Worm (Caenorhabditis elegans): ENCODE data around the gene fbxa-112.
A peak's percentile ranks its signal among the peaks of the same experiment; 100 is the strongest.
"Not testable (repeated sequence)": the region's sequence is repeated elsewhere in the genome, so short reads cannot be mapped to it uniquely, and the experiment has no call there.

fbxa-112 gene

ce11 chrV:16948011-16948410 lies at the start of gene fbxa-112:
Gene fbxa-112 (minus strand): TSS chrV:16948111.
- not testable (repeated sequence) for TF ChIP-seq mdl-1, pqm-1, ceh-28 (tag; optimal IDR thresholded peaks at IDR 0.05)

ce11 chrV:16992383-16992782 lies 44.5 kb upstream of the fbxa-112 start:
- no peak for TF ChIP-seq mes-2 (tag; optimal IDR thresholded peaks at IDR 0.05; ENCODE audit: poor library complexity, severe bottlenecking)
- TF ChIP-seq set-16 (GFP tag; IDR thresholded peaks at IDR 0.05), result peak; percentile 64

DNA sequence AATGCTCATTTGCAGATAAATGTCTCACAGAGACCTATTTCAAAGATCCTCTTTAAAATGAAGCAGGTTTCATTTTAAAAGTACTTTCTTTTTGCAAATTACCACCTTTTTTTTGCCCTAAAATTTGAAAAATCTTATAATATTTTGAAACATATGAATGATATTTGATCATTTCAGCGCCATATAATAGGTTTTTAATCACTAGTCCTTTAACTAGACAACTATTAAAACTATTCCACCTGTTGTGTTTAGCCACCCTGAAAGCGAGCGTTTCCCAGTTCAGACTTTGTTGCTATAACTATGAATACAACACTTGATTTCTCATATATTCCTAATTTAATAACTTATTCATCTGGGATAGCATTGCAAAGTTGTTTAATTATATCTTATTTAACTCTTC lies 43.8 kb upstream of the fbxa-112 start, which contains the start of gene srz-95:
Gene srz-95, plus strand, starts transcription at position 301 of the 400 bp plus-strand sequence.
- TF ChIP-seq lin-13 (GFP tag; optimal IDR thresholded peaks at IDR 0.05) (no peak), unc-130 (GFP tag; optimal IDR thresholded peaks at IDR 0.05) (no peak), pqm-1 (tag; optimal IDR thresholded peaks at IDR 0.05) (no peak), nhr-41 (GFP tag; IDR thresholded peaks at IDR 0.05) (no peak), dve-1 (tag; optimal IDR thresholded peaks at IDR 0.05; ENCODE audit: insufficient read depth) (no peak), attf-4 (tag; optimal IDR thresholded peaks at IDR 0.05) (no peak), ZK337.2 (GFP tag; IDR thresholded peaks at IDR 0.05) (no peak), zag-1 (tag; optimal IDR thresholded peaks at IDR 0.05) (no peak), ceh-20 (GFP tag; IDR thresholded peaks at IDR 0.05) (no peak), spr-3 (GFP tag; optimal IDR thresholded peaks at IDR 0.05) (no peak), gei-8 (GFP tag; optimal IDR thresholded peaks at IDR 0.05) (no peak), dmd-6 (GFP tag; IDR thresholded peaks at IDR 0.05) (no peak), nhr-76 (tag; optimal IDR thresholded peaks at IDR 0.05) (no peak), Y5F2A.4 (GFP tag; optimal IDR thresholded peaks at IDR 0.05) (no peak), cey-2 (tag; optimal IDR thresholded peaks at IDR 0.05; ENCODE audit: borderline replicate concordance, insufficient read depth) (no peak), madf-5 (GFP tag; IDR thresholded peaks at IDR 0.05) (no peak)

DNA sequence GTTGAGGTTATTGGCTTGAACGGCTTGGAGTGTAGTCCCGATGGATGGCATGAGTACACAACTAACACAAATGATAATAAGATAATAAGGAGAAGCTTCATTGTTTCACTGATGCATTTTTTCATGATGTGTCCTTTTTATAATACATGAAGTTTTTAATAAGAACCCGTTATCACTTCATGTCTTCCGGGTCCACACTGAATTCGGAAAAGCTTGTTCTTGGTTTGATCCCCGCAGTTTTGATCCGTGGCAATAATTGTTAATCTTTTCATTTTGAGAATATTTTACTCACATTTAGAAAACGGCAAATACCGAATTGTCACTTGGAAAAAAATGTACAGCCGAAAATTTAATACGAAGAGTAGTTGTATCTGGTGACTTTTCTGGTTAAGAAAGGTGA lies 40.7 kb upstream of the fbxa-112 start, which contains the start of gene Y102A5C.27:
Gene Y102A5C.27, minus strand, starts transcription at position 101 of the 400 bp plus-strand sequence.
- TF ChIP-seq ztf-11 (tag; optimal IDR thresholded peaks at IDR 0.05) (no peak), set-16 (GFP tag; IDR thresholded peaks at IDR 0.05) (no peak), ZK337.2 (GFP tag; IDR thresholded peaks at IDR 0.05) (no peak), attf-4 (tag; optimal IDR thresholded peaks at IDR 0.05) (no peak), nhr-48 (tag; optimal IDR thresholded peaks at IDR 0.05) (no peak), unc-62 (GFP tag; optimal IDR thresholded peaks at IDR 0.05 in 1 of 2) (no peak), unc-62 (tag; optimal IDR thresholded peaks at IDR 0.05) (no peak), lin-15B (tag; optimal IDR thresholded peaks at IDR 0.05) (no peak), mep-1 (tag; optimal IDR thresholded peaks at IDR 0.05) (no peak), unc-39 (tag; optimal IDR thresholded peaks at IDR 0.05) (no peak), lin-39 (tag; optimal IDR thresholded peaks at IDR 0.05) (no peak)

DNA sequence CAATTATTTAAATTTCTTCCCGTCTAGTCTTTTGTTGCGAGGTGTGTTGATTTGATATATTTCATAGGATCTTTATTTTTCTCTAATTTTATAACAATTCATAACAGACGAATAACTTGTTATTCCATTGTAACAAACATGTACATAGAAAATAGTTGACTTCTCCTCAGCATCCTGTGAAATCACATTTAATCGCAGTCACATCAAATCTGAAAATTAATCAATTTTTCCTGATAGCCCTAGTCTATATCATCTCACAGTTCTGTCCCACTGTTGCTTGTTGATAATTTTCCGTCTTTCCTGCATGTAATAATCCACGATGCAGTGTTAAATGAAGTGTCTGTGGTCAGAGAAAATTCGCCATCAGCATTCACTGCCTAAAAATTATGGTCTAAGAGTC lies 39.9 kb upstream of the fbxa-112 start:
- TF ChIP-seq nhr-48 (tag; optimal IDR thresholded peaks at IDR 0.05) (no peak), unc-62 (GFP tag; optimal IDR thresholded peaks at IDR 0.05 in 1 of 2) (peak in 1 of 2 experiments; percentile 97), unc-62 (tag; optimal IDR thresholded peaks at IDR 0.05) (no peak)

- TF ChIP-seq nhr-6 (tag; optimal IDR thresholded peaks at IDR 0.05) (no peak), R02D3.7 (tag; optimal IDR thresholded peaks at IDR 0.05) (no peak)
These were observed 39.1 kb upstream of the fbxa-112 start, which contains the start of gene Y102A5C.40 for ce11 chrV:16987035-16987434. Gene Y102A5C.40 (minus strand): TSS chrV:16987135.

DNA sequence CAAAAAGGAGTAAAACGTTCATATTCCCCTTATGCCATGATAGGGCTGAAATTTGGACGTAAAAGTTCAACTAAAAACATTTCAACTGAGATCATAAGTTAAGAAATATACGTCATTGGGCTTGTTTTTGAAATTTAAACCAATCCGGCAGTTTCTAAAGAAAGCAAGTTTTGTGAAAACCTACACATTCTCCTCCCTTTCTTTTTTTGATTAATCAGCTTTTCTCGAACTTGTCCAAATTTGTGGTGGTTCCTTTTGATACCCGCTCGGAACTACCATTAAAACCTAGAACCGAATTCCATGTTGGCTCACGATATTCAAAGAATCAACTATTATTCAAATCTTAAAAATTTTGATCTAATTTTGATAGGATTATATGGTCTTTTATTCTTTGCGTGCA lies 32.5 kb upstream of the fbxa-112 start, which contains the start of gene srz-54:
Gene srz-54, plus strand, starts transcription at position 301 of the 400 bp plus-strand sequence.
- no peak for TF ChIP-seq hlh-11 (tag; optimal IDR thresholded peaks at IDR 0.05)
- TF ChIP-seq nhr-48 (tag; optimal IDR thresholded peaks at IDR 0.05), result no peak
- no peak for TF ChIP-seq attf-4 (tag; optimal IDR thresholded peaks at IDR 0.05)
- TF ChIP-seq daf-12 (tag; optimal IDR thresholded peaks at IDR 0.05), result no peak
- no peak for TF ChIP-seq aha-1 (tag)
- TF ChIP-seq daf-16 (GFP tag; optimal IDR thresholded peaks at IDR 0.05), result no peak
- TF ChIP-seq daf-16 (tag; optimal IDR thresholded peaks at IDR 0.05), result no peak
- TF ChIP-seq pqm-1 (tag; optimal IDR thresholded peaks at IDR 0.05), result no peak
- TF ChIP-seq mdt-29 (GFP tag; IDR thresholded peaks at IDR 0.05), result no peak
- TF ChIP-seq fkh-10 (GFP tag; optimal IDR thresholded peaks at IDR 0.05), result no peak
- no peak for TF ChIP-seq duxl-1 (tag; optimal IDR thresholded peaks at IDR 0.05; ENCODE audit: poor library complexity)
- TF ChIP-seq nhr-77 (tag; optimal IDR thresholded peaks at IDR 0.05), result no peak
- TF ChIP-seq php-3 (GFP tag; IDR thresholded peaks at IDR 0.05), result no peak
